Worm (Caenorhabditis elegans): ENCODE measurements around the gene sri-29.
A peak's percentile ranks its signal among the peaks of the same experiment; 100 is the strongest.

The sri-29 gene

ce11 chrII:3054622-3055021 is 10.5 kb downstream of the sri-29 start:
- TF ChIP-seq lin-39 (tag; optimal IDR thresholded peaks at IDR 0.05) (peak; percentile 30), hmg-11 (tag; optimal IDR thresholded peaks at IDR 0.05) (peak; percentile 72), ceh-9 (tag; optimal IDR thresholded peaks at IDR 0.05) (no peak), zag-1 (tag; optimal IDR thresholded peaks at IDR 0.05) (no peak), lsy-12 (tag; optimal IDR thresholded peaks at IDR 0.05) (no peak)

- TF ChIP-seq pha-4 (tag; optimal IDR thresholded peaks at IDR 0.05) (no peak), elt-1 (tag; optimal IDR thresholded peaks at IDR 0.05) (no peak), nfya-1 (tag; optimal IDR thresholded peaks at IDR 0.05; ENCODE audit: insufficient read depth) (peak; percentile 46), ceh-9 (tag; optimal IDR thresholded peaks at IDR 0.05) (no peak), lin-39 (tag; optimal IDR thresholded peaks at IDR 0.05) (peak; percentile 76), eor-1 (tag; optimal IDR thresholded peaks at IDR 0.05) (no peak), aly-2 (tag; optimal IDR thresholded peaks at IDR 0.05) (no peak), ztf-4 (tag; optimal IDR thresholded peaks at IDR 0.05) (no peak), nhr-11 (tag; optimal IDR thresholded peaks at IDR 0.05) (no peak), skn-1 (tag; optimal IDR thresholded peaks at IDR 0.05) (no peak), nhr-237 (tag; optimal IDR thresholded peaks at IDR 0.05) (no peak), jun-1 (tag; optimal IDR thresholded peaks at IDR 0.05) (no peak), R02D3.7 (tag; optimal IDR thresholded peaks at IDR 0.05) (no peak), tbx-2 (tag; optimal IDR thresholded peaks at IDR 0.05) (no peak), ama-1 (optimal IDR thresholded peaks at IDR 0.05) (no peak), hmg-11 (tag; optimal IDR thresholded peaks at IDR 0.05) (peak; percentile 18), ZK546.5 (tag; optimal IDR thresholded peaks at IDR 0.05) (no peak), lin-15B (tag; optimal IDR thresholded peaks at IDR 0.05) (no peak)
Observed at ce11 chrII:3055531-3055930, 11.4 kb downstream of the sri-29 start.

- TF ChIP-seq unc-39 (tag; optimal IDR thresholded peaks at IDR 0.05) (no peak), unc-62 (GFP tag; optimal IDR thresholded peaks at IDR 0.05) (no peak), nhr-23 (tag; optimal IDR thresholded peaks at IDR 0.05) (no peak), pqm-1 (tag; optimal IDR thresholded peaks at IDR 0.05) (no peak)
Observed at ce11 chrII:3056266-3056872, 12.2 kb downstream of the sri-29 start, which contains the start of gene lin-8. Gene lin-8, plus strand, starts transcription at chrII:3056822.

- no peak for TF ChIP-seq lsy-12 (tag; optimal IDR thresholded peaks at IDR 0.05)
- TF ChIP-seq nhr-67 (tag; optimal IDR thresholded peaks at IDR 0.05) = no peak
- no peak for TF ChIP-seq hmg-11 (tag; optimal IDR thresholded peaks at IDR 0.05)
- TF ChIP-seq unc-62 (GFP tag; optimal IDR thresholded peaks at IDR 0.05) = no peak
- no peak for TF ChIP-seq pha-4 (tag; optimal IDR thresholded peaks at IDR 0.05)
- TF ChIP-seq mml-1 (tag; optimal IDR thresholded peaks at IDR 0.05) = no peak
- no peak for TF ChIP-seq nhr-25 (tag; optimal IDR thresholded peaks at IDR 0.05)
- no peak for TF ChIP-seq egl-27 (tag; optimal IDR thresholded peaks at IDR 0.05)
- no peak for TF ChIP-seq lin-39 (tag; optimal IDR thresholded peaks at IDR 0.05)
- TF ChIP-seq nhr-43 (tag; optimal IDR thresholded peaks at IDR 0.05; ENCODE audit: poor library complexity, severe bottlenecking) = no peak
- no peak for TF ChIP-seq nhr-23 (tag; optimal IDR thresholded peaks at IDR 0.05)
- TF ChIP-seq nhr-76 (tag; optimal IDR thresholded peaks at IDR 0.05) = no peak
- TF ChIP-seq fkh-10 (GFP tag; optimal IDR thresholded peaks at IDR 0.05) = no peak
- TF ChIP-seq jun-1 (tag; optimal IDR thresholded peaks at IDR 0.05) = no peak
- TF ChIP-seq skn-1 (tag; optimal IDR thresholded peaks at IDR 0.05) = no peak
- no peak for TF ChIP-seq elt-2 (tag; optimal IDR thresholded peaks at IDR 0.05)
- no peak for TF ChIP-seq zag-1 (tag; optimal IDR thresholded peaks at IDR 0.05)
Observed at ce11 chrII:3060782-3061181, 16.7 kb downstream of the sri-29 start, which contains the start of gene Y25C1A.6. Gene Y25C1A.6, plus strand, starts transcription at chrII:3061082.

ce11 chrII:3061605-3062004 is 17.5 kb downstream of the sri-29 start:
- no peak for TF ChIP-seq mdl-1 (tag; optimal IDR thresholded peaks at IDR 0.05)
- TF ChIP-seq lsy-12 (tag; optimal IDR thresholded peaks at IDR 0.05) = no peak
- TF ChIP-seq hmg-11 (tag; optimal IDR thresholded peaks at IDR 0.05) = no peak
- no peak for TF ChIP-seq egl-27 (tag; optimal IDR thresholded peaks at IDR 0.05)
- no peak for TF ChIP-seq tbx-2 (tag; optimal IDR thresholded peaks at IDR 0.05)
- TF ChIP-seq ceh-82 (tag; optimal IDR thresholded peaks at IDR 0.05) = no peak
- no peak for TF ChIP-seq nfya-1 (tag; optimal IDR thresholded peaks at IDR 0.05; ENCODE audit: insufficient read depth)
- no peak for TF ChIP-seq R02D3.7 (tag; optimal IDR thresholded peaks at IDR 0.05)
- no peak for TF ChIP-seq nhr-25 (tag; optimal IDR thresholded peaks at IDR 0.05)
- no peak for TF ChIP-seq ceh-9 (tag; optimal IDR thresholded peaks at IDR 0.05)
- no peak for TF ChIP-seq daf-12 (tag; optimal IDR thresholded peaks at IDR 0.05)
- no peak for TF ChIP-seq sea-2 (GFP tag; optimal IDR thresholded peaks at IDR 0.05)

Data from whole organism, L3 larva.